Worm (Caenorhabditis elegans) whole organism, L3 larva: Measurements from ENCODE around the gene ZK6.6.

Experiments used
- ceh-9 ChIP-seq: sonication (generic microtip); optimal IDR thresholded peaks from 2 replicates; lab custom pipeline; 2018; ENCODE audit warnings: missing biosample characterization, missing genetic modification characterization
- egl-5 ChIP-seq: fragments of 150-350 bp; optimal IDR thresholded peaks from 2 replicates; lab custom pipeline; 2017; ENCODE audit warnings: missing biosample characterization, missing genetic modification reagents, missing genetic modification characterization, inconsistent platforms
- elt-3 ChIP-seq, 3 experiments: fragments of 150-350 bp in 1 of 3; sonication (generic microtip) in 2 of 3; optimal IDR thresholded peaks; 2 replicates in 2 of 3; 4 replicates in 1 of 3; lab custom pipeline; 2014 to 2017; ENCODE audit warnings: missing biosample characterization in 3 of 3, missing genetic modification characterization in 3 of 3
- fos-1 ChIP-seq: fragments of 150-350 bp; optimal IDR thresholded peaks from 2 replicates; lab custom pipeline; 2014; ENCODE audit warnings: missing biosample characterization, missing genetic modification characterization
- lin-39 ChIP-seq: fragments of 150-350 bp; optimal IDR thresholded peaks from 2 replicates; lab custom pipeline; 2018; ENCODE audit warnings: missing biosample characterization, missing genetic modification reagents, missing genetic modification characterization
- pqm-1 ChIP-seq: fragments of 150-350 bp; optimal IDR thresholded peaks from 2 replicates; lab custom pipeline; 2017; ENCODE audit warnings: missing biosample characterization, missing genetic modification characterization, inconsistent platforms
- snpc-4 ChIP-seq: fragments of 150-350 bp; optimal IDR thresholded peaks from 2 replicates; lab custom pipeline; 2014; ENCODE audit warnings: missing biosample characterization, missing genetic modification characterization

ce11 chrV:438094-438493 lies 49.6 kb downstream of the ZK6.6 start, which contains the start of gene B0554.1:
- TF ChIP-seq lin-39: no peak
- no peak for TF ChIP-seq egl-5 (tag; lab: Kevin White, UChicago)
- no peak for TF ChIP-seq fos-1 (tag; lab: Kevin White, UChicago)
- TF ChIP-seq pqm-1 (tag; lab: Kevin White, UChicago): no peak
- TF ChIP-seq elt-3 (tag; optimal IDR thresholded peaks at IDR 0.05; lab: Kevin White, UChicago): no peak
- TF ChIP-seq ceh-9 (tag; lab: Kevin White, UChicago): no peak
- no peak for TF ChIP-seq snpc-4
